Fruit fly (Drosophila melanogaster): ENCODE data around the gene CG3397.
A peak's percentile ranks its signal among the peaks of the same experiment; 100 is the strongest.

CG3397 gene

dm6 chr3R:12005417-12005816 lies 21.1 kb upstream of the CG3397 start, which contains the start of gene Tk:
Gene Tk, minus strand, starts transcription at chr3R:12005473.
- no peak for TF ChIP-seq Rel (GFP tag; optimal IDR thresholded peaks at IDR 0.05)
- TF ChIP-seq Rel (tag; optimal IDR thresholded peaks at IDR 0.05), result no peak
- TF ChIP-seq Hnf4 (GFP tag; optimal IDR thresholded peaks at IDR 0.05), result no peak
- no peak for TF ChIP-seq CG32264 (GFP tag; optimal IDR thresholded peaks at IDR 0.05)
- no peak for TF ChIP-seq OdsH (GFP tag; optimal IDR thresholded peaks at IDR 0.05)
- no peak for TF ChIP-seq Hr83 (GFP tag; optimal IDR thresholded peaks at IDR 0.05; ENCODE audit: poor library complexity, severe bottlenecking)
- no peak for TF ChIP-seq h (GFP tag; optimal IDR thresholded peaks at IDR 0.05)
- TF ChIP-seq brk (GFP tag; optimal IDR thresholded peaks at IDR 0.05), result no peak
- no peak for TF ChIP-seq dl (GFP tag; optimal IDR thresholded peaks at IDR 0.05; ENCODE audit: insufficient read depth in 1 of 2, partially characterized antibody in 2 of 2)
- TF ChIP-seq fru (GFP tag; optimal IDR thresholded peaks at IDR 0.05), result no peak
- no peak for TF ChIP-seq lola (GFP tag; optimal IDR thresholded peaks at IDR 0.05)
- TF ChIP-seq HLH106 (tag; optimal IDR thresholded peaks at IDR 0.05), result no peak
- no peak for TF ChIP-seq usp (GFP tag; optimal IDR thresholded peaks at IDR 0.05)
- no peak for TF ChIP-seq GATAd (GFP tag; optimal IDR thresholded peaks at IDR 0.05)
- TF ChIP-seq Sp1 (GFP tag; optimal IDR thresholded peaks at IDR 0.05), result no peak

- TF ChIP-seq GATAd (GFP tag; optimal IDR thresholded peaks at IDR 0.05), result no peak
- no peak for TF ChIP-seq Dfd (GFP tag; optimal IDR thresholded peaks at IDR 0.05)
- TF ChIP-seq fru (GFP tag; optimal IDR thresholded peaks at IDR 0.05), result no peak
- no peak for TF ChIP-seq N (GFP tag; optimal IDR thresholded peaks at IDR 0.05)
- no peak for TF ChIP-seq Hr83 (GFP tag; optimal IDR thresholded peaks at IDR 0.05; ENCODE audit: poor library complexity, severe bottlenecking)
- no peak for TF ChIP-seq pan (optimal IDR thresholded peaks at IDR 0.05)
- TF ChIP-seq rgr (GFP tag; optimal IDR thresholded peaks at IDR 0.05), result no peak
- TF ChIP-seq h (GFP tag; optimal IDR thresholded peaks at IDR 0.05), result no peak
- no peak for TF ChIP-seq Hr78 (GFP tag; optimal IDR thresholded peaks at IDR 0.05)
- TF ChIP-seq dl (GFP tag; optimal IDR thresholded peaks at IDR 0.05; ENCODE audit: insufficient read depth in 1 of 2, partially characterized antibody in 2 of 2), result no peak
- TF ChIP-seq CG32264 (GFP tag; optimal IDR thresholded peaks at IDR 0.05), result no peak
- no peak for TF ChIP-seq usp (GFP tag; optimal IDR thresholded peaks at IDR 0.05)
- no peak for TF ChIP-seq CrebA (GFP tag; optimal IDR thresholded peaks at IDR 0.05; ENCODE audit: borderline replicate concordance)
- TF ChIP-seq Jra (GFP tag; optimal IDR thresholded peaks at IDR 0.05), result no peak
- no peak for TF ChIP-seq CG9705 (GFP tag; optimal IDR thresholded peaks at IDR 0.05)
Observed at dm6 chr3R:11999074-11999473, 14.7 kb upstream of the CG3397 start, which contains the start of gene Ect3. Gene Ect3, plus strand, starts transcription at chr3R:11999278.

- TF ChIP-seq Abd-B (GFP tag; optimal IDR thresholded peaks at IDR 0.05) (no peak), jim (GFP tag; optimal IDR thresholded peaks at IDR 0.05) (no peak), Dfd (GFP tag; optimal IDR thresholded peaks at IDR 0.05) (peak; percentile 39), CG9705 (GFP tag; optimal IDR thresholded peaks at IDR 0.05) (no peak), dmrt93B (GFP tag; optimal IDR thresholded peaks at IDR 0.05) (no peak), GATAd (GFP tag; optimal IDR thresholded peaks at IDR 0.05) (no peak)
Observed at dm6 chr3R:11998130-11998529, 13.8 kb upstream of the CG3397 start.

- TF ChIP-seq dmrt93B (GFP tag; optimal IDR thresholded peaks at IDR 0.05), result no peak
- TF ChIP-seq Hr83 (GFP tag; optimal IDR thresholded peaks at IDR 0.05; ENCODE audit: poor library complexity, severe bottlenecking), result peak; percentile 49
- no peak for TF ChIP-seq ey (GFP tag; optimal IDR thresholded peaks at IDR 0.05)
- peak; percentile 22 for TF ChIP-seq rgr (GFP tag; optimal IDR thresholded peaks at IDR 0.05)
- TF ChIP-seq CG9705 (GFP tag; optimal IDR thresholded peaks at IDR 0.05), result no peak
- no peak for TF ChIP-seq pan (optimal IDR thresholded peaks at IDR 0.05)
- TF ChIP-seq jim (GFP tag; optimal IDR thresholded peaks at IDR 0.05), result no peak
- TF ChIP-seq Hr78 (GFP tag; optimal IDR thresholded peaks at IDR 0.05), result no peak
- no peak for TF ChIP-seq dl (GFP tag; optimal IDR thresholded peaks at IDR 0.05; ENCODE audit: insufficient read depth in 1 of 2, partially characterized antibody in 2 of 2)
- no peak for TF ChIP-seq sage (GFP tag; optimal IDR thresholded peaks at IDR 0.05)
- peak; percentile 6 for TF ChIP-seq br (GFP tag; optimal IDR thresholded peaks at IDR 0.05)
- no peak for TF ChIP-seq GATAd (GFP tag; optimal IDR thresholded peaks at IDR 0.05)
- peak; percentile 18 for TF ChIP-seq tai (GFP tag; optimal IDR thresholded peaks at IDR 0.05)
- peak; percentile 14 for TF ChIP-seq Jra (GFP tag; optimal IDR thresholded peaks at IDR 0.05)
- peak; percentile 4 for TF ChIP-seq h (GFP tag; optimal IDR thresholded peaks at IDR 0.05)
- TF ChIP-seq Mio (GFP tag; optimal IDR thresholded peaks at IDR 0.05), result no peak
- peak; percentile 58 for TF ChIP-seq fru (GFP tag; optimal IDR thresholded peaks at IDR 0.05)
- no peak for TF ChIP-seq Dif (GFP tag; optimal IDR thresholded peaks at IDR 0.05; ENCODE audit: partially characterized antibody)
- no peak for TF ChIP-seq dsf (GFP tag; optimal IDR thresholded peaks at IDR 0.05; ENCODE audit: borderline replicate concordance)
- TF ChIP-seq usp (GFP tag; optimal IDR thresholded peaks at IDR 0.05), result no peak
Observed at dm6 chr3R:11992934-11993670, 8.8 kb upstream of the CG3397 start, which contains the start of gene mfas. Gene mfas, minus strand, starts transcription at chr3R:11993315.

All from whole organism, wandering third instar larva.